Worm (Caenorhabditis elegans) whole organism, L1 larva: ENCODE measurements around the gene F44F4.9.

Experiments
- ama-1 ChIP-seq: fragments of 150-350 bp; optimal IDR thresholded peaks from 2 replicates; lab custom pipeline; 2014
- dsc-1 ChIP-seq: sonication (generic microtip); optimal IDR thresholded peaks from 2 replicates; lab custom pipeline; 2016; ENCODE audit warnings: mild to moderate bottlenecking, missing genetic modification characterization, missing compliant biosample characterization
- lin-14 ChIP-seq: fragments of 200-800 bp; sonication (Bioruptor generic); optimal IDR thresholded peaks from 2 replicates; lab custom pipeline; 2018; ENCODE audit warnings: mild to moderate bottlenecking, missing genetic modification characterization, moderate library complexity, missing compliant biosample characterization
- nhr-237 ChIP-seq: fragments of 150-350 bp; optimal IDR thresholded peaks from 2 replicates; lab custom pipeline; 2014; ENCODE audit warnings: missing biosample characterization, missing genetic modification characterization

DNA sequence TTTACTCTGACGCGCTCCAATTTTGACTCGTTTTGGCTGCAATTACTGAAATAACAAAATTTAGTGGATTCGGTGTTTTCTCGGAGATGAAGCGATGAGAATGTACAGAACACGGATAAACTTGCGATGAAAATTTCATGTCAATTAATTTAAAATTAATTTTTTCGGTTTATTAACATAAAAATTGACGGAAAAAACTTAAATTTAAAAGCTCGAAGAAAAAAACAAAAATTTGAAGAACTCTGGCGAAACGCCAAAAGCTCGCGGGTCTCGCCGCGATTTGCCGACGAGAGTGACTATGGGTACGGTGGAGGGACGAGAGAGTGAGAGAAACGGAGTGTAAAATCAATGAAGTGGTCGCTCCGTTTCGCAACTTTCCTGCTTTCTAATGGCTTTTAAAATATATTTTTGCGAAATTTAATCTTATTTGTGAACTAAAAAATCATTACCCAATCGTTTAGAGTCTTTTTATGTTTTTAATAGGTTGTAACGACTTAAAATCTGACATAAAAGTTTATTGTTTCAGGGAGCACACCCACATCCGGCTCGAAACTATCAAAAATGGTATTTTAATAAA is 46.9 kb downstream of the F44F4.9 start, which contains the start of the genes gmps-1 and cap-2:
- TF ChIP-seq lin-14 (GFP tag; lab: Kevin White, UChicago) (peak; percentile 96), ama-1 (peak; percentile 78), dsc-1 (tag; lab: Kevin White, UChicago) (peak; percentile 98), nhr-237 (tag; lab: Kevin White, UChicago) (peak; percentile 76)
